Worm (Caenorhabditis elegans) whole organism, L1 larva: ENCODE results near the gene nhr-291.

Experiments used
- aha-1 ChIP-seq: fragments of 150-350 bp; optimal IDR thresholded peaks from 2 replicates; lab custom pipeline; 2014; ENCODE audit warnings: missing biosample characterization, missing genetic modification characterization
- alr-1 ChIP-seq: fragments of 200-800 bp; sonication (Bioruptor generic); optimal IDR thresholded peaks from 2 replicates; lab custom pipeline; 2018; ENCODE audit warnings: borderline replicate concordance, mild to moderate bottlenecking, missing genetic modification characterization, missing compliant biosample characterization
- ceh-82 ChIP-seq, 3 experiments: fragments of 150-350 bp in 1 of 3; sonication (generic microtip) in 2 of 3; optimal IDR thresholded peaks; 2 replicates each; lab custom pipeline; 2014 to 2017; ENCODE audit warnings: missing biosample characterization in 3 of 3, missing genetic modification characterization in 3 of 3
- ces-1 ChIP-seq: fragments of 150-350 bp; optimal IDR thresholded peaks from 2 replicates; lab custom pipeline; 2014; ENCODE audit warnings: missing biosample characterization, missing genetic modification reagents, missing genetic modification characterization
- dpl-1 ChIP-seq, 3 experiments: fragments of 150-350 bp in 2 of 3; sonication (generic microtip) in 1 of 3; optimal IDR thresholded peaks; 2 replicates each; lab custom pipeline; 2014 to 2017; ENCODE audit warnings: missing biosample characterization in 3 of 3, missing genetic modification characterization in 3 of 3, missing genetic modification reagents in 3 of 3
- efl-1 ChIP-seq, 4 experiments: fragments of 150-350 bp; optimal IDR thresholded peaks in 3 of 4; peaks in 1 of 4; 1 replicate in 1 of 4; 2 replicates in 3 of 4; lab custom pipeline; 2014; ENCODE audit warnings: missing biosample characterization in 2 of 4, missing genetic modification characterization in 2 of 4, missing genetic modification reagents in 2 of 4
- elt-3 ChIP-seq, 6 experiments: fragments of 150-350 bp in 1 of 6; sonication (generic microtip); optimal IDR thresholded peaks; 2 replicates each; lab custom pipeline; 2017 to 2018; ENCODE audit warnings: missing biosample characterization in 6 of 6, missing genetic modification characterization in 6 of 6, inconsistent platforms in 1 of 6
- fkh-10 ChIP-seq: sonication (generic microtip); optimal IDR thresholded peaks from 2 replicates; lab custom pipeline; 2017; ENCODE audit warnings: missing biosample characterization, missing genetic modification reagents, missing genetic modification characterization
- grh-1 ChIP-seq: fragments of 200-800 bp; sonication (Bioruptor generic); IDR thresholded peaks from 2 replicates; pipeline ENCODE4 v1.3.6; 2022; ENCODE audit warnings: missing genetic modification reagents, missing genetic modification characterization, missing compliant biosample characterization
- hlh-4 ChIP-seq: sonication (generic microtip); optimal IDR thresholded peaks from 2 replicates; lab custom pipeline; 2016; ENCODE audit warnings: mild to moderate bottlenecking, missing genetic modification characterization, missing compliant biosample characterization
- lin-13 ChIP-seq: fragments of 150-350 bp; optimal IDR thresholded peaks from 2 replicates; lab custom pipeline; 2014; ENCODE audit warnings: missing biosample characterization, missing genetic modification reagents, missing genetic modification characterization
- nhr-76 ChIP-seq: sonication (generic microtip); optimal IDR thresholded peaks from 2 replicates; lab custom pipeline; 2017; ENCODE audit warnings: missing biosample characterization, missing genetic modification characterization
- snpc-4 ChIP-seq: fragments of 150-350 bp; optimal IDR thresholded peaks from 2 replicates; lab custom pipeline; 2014; ENCODE audit warnings: missing biosample characterization, missing genetic modification characterization
- unc-62 ChIP-seq: fragments of 150-350 bp; optimal IDR thresholded peaks from 2 replicates; lab custom pipeline; 2014; ENCODE audit warnings: missing biosample characterization, missing genetic modification reagents, missing genetic modification characterization

DNA sequence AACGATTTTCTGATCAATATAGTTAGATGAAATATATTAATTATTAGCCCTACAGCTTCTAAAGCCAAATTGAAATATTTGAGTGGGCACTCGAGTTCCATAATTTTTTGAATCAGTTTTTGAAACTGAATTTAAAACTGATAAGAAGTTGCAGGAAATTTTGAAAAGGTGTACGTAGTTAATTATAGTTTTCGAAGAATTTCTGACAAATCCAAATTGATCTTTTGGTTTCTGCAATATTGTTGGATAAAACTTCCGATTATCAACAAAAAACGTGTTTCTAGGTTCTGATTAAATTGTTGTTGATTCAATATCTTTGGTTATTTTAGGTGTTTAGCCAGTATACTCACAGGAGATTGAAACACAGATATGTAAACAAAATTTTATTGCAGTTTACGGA is 12.0 kb upstream of the nhr-291 start, which contains the start of gene T26H8.4:
- TF ChIP-seq ceh-82 (tag; optimal IDR thresholded peaks at IDR 0.05; lab: Kevin White, UChicago) (no peak), fkh-10 (no peak), dpl-1 (GFP tag; optimal IDR thresholded peaks at IDR 0.05; lab: Kevin White, UChicago) (no peak), efl-1 (optimal IDR thresholded peaks at IDR 0.05; lab: Kevin White, UChicago) (no peak), efl-1 (GFP tag; optimal IDR thresholded peaks at IDR 0.05 in 1 of 2; lab: Kevin White, UChicago) (no peak), aha-1 (tag; lab: Kevin White, UChicago) (no peak), ces-1 (GFP tag; lab: Kevin White, UChicago) (no peak), unc-62 (GFP tag; lab: Kevin White, UChicago) (no peak), lin-13 (no peak), hlh-4 (tag; lab: Kevin White, UChicago) (no peak), elt-3 (tag; optimal IDR thresholded peaks at IDR 0.05; lab: Kevin White, UChicago) (no peak), snpc-4 (tag; lab: Kevin White, UChicago) (no peak), alr-1 (tag; lab: Kevin White, UChicago) (no peak), grh-1 (GFP tag; lab: Robert Waterston, UW) (no peak), nhr-76 (tag; lab: Kevin White, UChicago) (no peak)
